Worm (Caenorhabditis elegans) whole organism, L2 larva: ENCODE data around the gene ZK402.1.

ENCODE experiments used
- C34F6.9 ChIP-seq: fragments of 150-350 bp; optimal IDR thresholded peaks from 2 replicates; lab custom pipeline; 2014; ENCODE audit warnings: missing biosample characterization, missing genetic modification characterization
- F13H6.1 ChIP-seq: sonication (generic microtip); optimal IDR thresholded peaks from 2 replicates; lab custom pipeline; 2016; ENCODE audit warnings: missing genetic modification characterization, missing compliant biosample characterization
- R02D3.7 ChIP-seq: fragments of 150-350 bp; optimal IDR thresholded peaks from 2 replicates; lab custom pipeline; 2014; ENCODE audit warnings: missing biosample characterization, missing genetic modification characterization
- ZK546.5 ChIP-seq: sonication (generic microtip); optimal IDR thresholded peaks from 2 replicates; lab custom pipeline; 2017; ENCODE audit warnings: missing biosample characterization, missing genetic modification characterization
- blmp-1 ChIP-seq: sonication (generic microtip); optimal IDR thresholded peaks from 2 replicates; lab custom pipeline; 2017; ENCODE audit warnings: missing genetic modification characterization, mild to moderate bottlenecking, missing compliant biosample characterization, antibody characterized with exemption, moderate library complexity; ENCODE audit not compliant: insufficient read depth
- crh-2 ChIP-seq: sonication (generic microtip); optimal IDR thresholded peaks from 2 replicates; lab custom pipeline; 2017; ENCODE audit warnings: missing biosample characterization, missing genetic modification characterization
- egl-27 ChIP-seq: sonication (generic microtip); optimal IDR thresholded peaks from 3 replicates; lab custom pipeline; 2017; ENCODE audit warnings: missing biosample characterization, missing genetic modification reagents, missing genetic modification characterization
- elt-1 ChIP-seq: fragments of 150-350 bp; optimal IDR thresholded peaks from 2 replicates; lab custom pipeline; 2014; ENCODE audit warnings: missing biosample characterization, missing genetic modification characterization
- elt-3 ChIP-seq: sonication (generic microtip); optimal IDR thresholded peaks from 2 replicates; lab custom pipeline; 2017; ENCODE audit warnings: missing biosample characterization, missing genetic modification characterization
- fos-1 ChIP-seq: fragments of 150-350 bp; optimal IDR thresholded peaks from 2 replicates; lab custom pipeline; 2014; ENCODE audit warnings: missing biosample characterization, missing genetic modification characterization
- gmeb-1 ChIP-seq: fragments of 150-350 bp; optimal IDR thresholded peaks from 2 replicates; lab custom pipeline; 2014; ENCODE audit warnings: missing biosample characterization, missing genetic modification characterization
- lin-13 ChIP-seq: fragments of 150-350 bp; optimal IDR thresholded peaks from 2 replicates; lab custom pipeline; 2014; ENCODE audit warnings: missing biosample characterization, missing genetic modification reagents, missing genetic modification characterization
- lsy-2 ChIP-seq, 2 experiments: fragments of 150-350 bp in 1 of 2; sonication (generic microtip) in 1 of 2; optimal IDR thresholded peaks; 2 replicates each; lab custom pipeline; 2014 to 2017; ENCODE audit warnings: missing biosample characterization in 2 of 2, missing genetic modification characterization in 2 of 2
- mbf-1 ChIP-seq: sonication (generic microtip); optimal IDR thresholded peaks from 2 replicates; lab custom pipeline; 2017; ENCODE audit warnings: missing biosample characterization, missing genetic modification characterization
- mdl-1 ChIP-seq, 2 experiments: fragments of 150-350 bp in 1 of 2; sonication (generic microtip) in 1 of 2; optimal IDR thresholded peaks; 2 replicates each; lab custom pipeline; 2017; ENCODE audit warnings: missing biosample characterization in 2 of 2, missing genetic modification characterization in 2 of 2
- nhr-12 ChIP-seq: fragments of 150-350 bp; optimal IDR thresholded peaks from 2 replicates; lab custom pipeline; 2014; ENCODE audit warnings: missing biosample characterization, missing genetic modification characterization
- nhr-21 ChIP-seq: fragments of 150-350 bp; optimal IDR thresholded peaks from 2 replicates; lab custom pipeline; 2014; ENCODE audit warnings: missing biosample characterization, missing genetic modification characterization
- nhr-23 ChIP-seq: fragments of 150-350 bp; optimal IDR thresholded peaks from 2 replicates; lab custom pipeline; 2014; ENCODE audit warnings: missing biosample characterization, missing genetic modification reagents, missing genetic modification characterization
- nhr-237 ChIP-seq: fragments of 150-350 bp; optimal IDR thresholded peaks from 2 replicates; lab custom pipeline; 2014; ENCODE audit warnings: missing biosample characterization, missing genetic modification characterization
- nhr-25 ChIP-seq: fragments of 150-350 bp; sonication (generic microtip); optimal IDR thresholded peaks from 3 replicates; lab custom pipeline; 2014; ENCODE audit warnings: missing biosample characterization, missing genetic modification characterization
- nhr-6 ChIP-seq: fragments of 150-350 bp; optimal IDR thresholded peaks from 2 replicates; lab custom pipeline; 2014; ENCODE audit warnings: missing biosample characterization, missing genetic modification characterization
- nhr-77 ChIP-seq: fragments of 150-350 bp; optimal IDR thresholded peaks from 2 replicates; lab custom pipeline; 2014; ENCODE audit warnings: missing biosample characterization, missing genetic modification characterization
- peb-1 ChIP-seq: fragments of 150-350 bp; optimal IDR thresholded peaks from 2 replicates; lab custom pipeline; 2014; ENCODE audit warnings: missing biosample characterization, missing genetic modification characterization
- sem-4 ChIP-seq: fragments of 150-350 bp; optimal IDR thresholded peaks from 2 replicates; lab custom pipeline; 2014; ENCODE audit warnings: missing biosample characterization, missing genetic modification reagents, missing genetic modification characterization
- skn-1 ChIP-seq: sonication (generic microtip); optimal IDR thresholded peaks from 2 replicates; lab custom pipeline; 2017; ENCODE audit warnings: missing biosample characterization, missing genetic modification characterization
- sma-3 ChIP-seq: sonication (generic microtip); optimal IDR thresholded peaks from 2 replicates; lab custom pipeline; 2016; ENCODE audit warnings: missing genetic modification reagents, missing genetic modification characterization, missing compliant biosample characterization
- sma-9 ChIP-seq, 2 experiments: fragments of 150-350 bp in 1 of 2; sonication (generic microtip) in 1 of 2; optimal IDR thresholded peaks; 2 replicates each; lab custom pipeline; 2014 to 2016; ENCODE audit warnings: missing genetic modification characterization in 2 of 2, mild to moderate bottlenecking in 1 of 2, missing biosample characterization in 1 of 2, missing compliant biosample characterization in 1 of 2, missing genetic modification reagents in 1 of 2, moderate library complexity in 1 of 2
- snpc-4 ChIP-seq: fragments of 150-350 bp; optimal IDR thresholded peaks from 2 replicates; lab custom pipeline; 2014; ENCODE audit warnings: missing biosample characterization, missing genetic modification characterization
- unc-55 ChIP-seq: fragments of 150-350 bp; sonication (generic microtip); optimal IDR thresholded peaks from 3 replicates; lab custom pipeline; 2014; ENCODE audit warnings: missing biosample characterization, missing genetic modification reagents, missing genetic modification characterization
- zag-1 ChIP-seq: fragments of 150-350 bp; optimal IDR thresholded peaks from 2 replicates; lab custom pipeline; 2014; ENCODE audit warnings: missing biosample characterization, missing genetic modification characterization
- ztf-11 ChIP-seq: sonication (generic microtip); optimal IDR thresholded peaks from 2 replicates; lab custom pipeline; 2017; ENCODE audit warnings: missing biosample characterization, missing genetic modification characterization
- ztf-4 ChIP-seq: fragments of 150-350 bp; optimal IDR thresholded peaks from 2 replicates; lab custom pipeline; 2014; ENCODE audit warnings: missing biosample characterization, missing genetic modification characterization

ZK402.1 gene

DNA sequence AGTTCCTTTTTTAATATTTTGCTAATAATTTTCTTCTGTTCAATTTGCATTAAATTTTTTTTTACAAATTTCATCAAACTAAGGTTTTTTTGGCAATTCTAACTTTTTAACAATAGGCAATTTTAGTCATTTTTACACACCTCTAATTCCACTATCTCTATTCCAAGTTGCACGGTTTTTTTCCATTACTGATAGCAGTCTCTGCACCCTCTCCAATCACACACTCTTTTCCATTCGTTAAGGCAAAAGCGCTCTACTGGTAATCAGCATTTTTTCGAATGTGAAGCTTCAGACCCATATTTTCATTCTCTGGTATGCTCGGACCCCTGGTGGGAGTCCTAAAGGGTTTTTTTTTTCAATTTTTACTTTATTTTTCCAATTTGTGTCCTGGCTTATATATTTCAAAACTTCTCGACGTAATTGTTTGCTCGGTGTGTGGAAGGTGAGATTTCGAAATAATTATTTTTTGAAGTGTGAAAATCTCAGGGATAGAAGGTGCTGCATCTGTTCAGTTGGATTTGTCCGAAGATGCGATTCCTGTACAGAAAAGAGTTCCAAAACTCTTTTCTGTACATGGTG, 12.8 kb downstream of the ZK402.1 start, which contains the start of the genes F19G12.4 and F19G12.8:
TSS of gene F19G12.4 (plus strand) at position 529 of the 579 bp plus-strand sequence.
TSS of gene F19G12.8 (plus strand) at position 545 of the 579 bp plus-strand sequence.
- TF ChIP-seq skn-1 (tag; lab: Kevin White, UChicago) = peak; percentile 27
- no peak for TF ChIP-seq blmp-1 (tag; lab: Kevin White, UChicago)
- no peak for TF ChIP-seq R02D3.7 (tag; lab: Kevin White, UChicago)
- TF ChIP-seq sma-3 (GFP tag; lab: Kevin White, UChicago) = no peak
- TF ChIP-seq ZK546.5 = no peak
- no peak for TF ChIP-seq zag-1 (tag; lab: Kevin White, UChicago)
- TF ChIP-seq C34F6.9 (tag; lab: Kevin White, UChicago) = no peak
- TF ChIP-seq sem-4 (tag; lab: Kevin White, UChicago) = no peak
- no peak for TF ChIP-seq nhr-6 (tag; lab: Kevin White, UChicago)
- TF ChIP-seq sma-9 (GFP tag; optimal IDR thresholded peaks at IDR 0.05; lab: Kevin White, UChicago) = no peak
- TF ChIP-seq sma-9 (tag; optimal IDR thresholded peaks at IDR 0.05; lab: Kevin White, UChicago) = no peak
- TF ChIP-seq lsy-2 (tag; optimal IDR thresholded peaks at IDR 0.05; lab: Kevin White, UChicago) = no peak
- TF ChIP-seq fos-1 (tag; lab: Kevin White, UChicago) = peak; percentile 37
- TF ChIP-seq lin-13 (GFP tag; lab: Kevin White, UChicago) = no peak
- TF ChIP-seq crh-2 = peak; percentile 2
- TF ChIP-seq egl-27 (tag; lab: Kevin White, UChicago) = no peak

ce11 chrX:1419163-1419696, 15.2 kb downstream of the ZK402.1 start, which contains the start of gene F19G12.9:
F19G12.9 (plus strand) TSS chrX:1419213.
- TF ChIP-seq nhr-237 (tag; lab: Kevin White, UChicago) (no peak), unc-55 (no peak), nhr-12 (tag; lab: Kevin White, UChicago) (no peak), elt-3 (no peak), skn-1 (tag; lab: Kevin White, UChicago) (peak; percentile 89)
- TF ChIP-seq, all 48 proteins: peak for 1

DNA sequence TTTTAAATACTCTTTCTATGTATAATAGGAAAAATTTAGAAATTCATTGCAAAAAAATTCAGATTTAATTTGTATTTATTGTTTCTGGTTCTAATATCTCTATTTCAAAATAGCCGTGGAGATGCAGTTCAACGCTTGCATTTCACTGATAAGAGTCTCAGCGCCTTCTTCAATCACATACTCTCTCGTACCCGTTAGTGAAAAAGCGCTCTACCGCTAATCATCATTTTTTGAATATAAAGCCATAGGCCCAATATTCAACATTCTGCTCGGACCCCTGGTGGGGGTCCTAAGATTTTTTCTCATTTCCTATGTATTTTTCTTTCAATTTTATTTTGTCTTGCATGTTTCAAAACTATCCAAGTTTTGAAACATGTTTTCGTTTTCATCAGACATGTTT, 16.5 kb downstream of the ZK402.1 start:
- peak; percentile 99 for TF ChIP-seq skn-1 (tag; lab: Kevin White, UChicago)
- TF ChIP-seq zag-1 (tag; lab: Kevin White, UChicago) = no peak

ce11 chrX:1424509-1424908, 20.4 kb downstream of the ZK402.1 start, which contains the start of gene F19G12.3:
F19G12.3 (plus strand) TSS chrX:1424809.
- TF ChIP-seq zag-1 (tag; lab: Kevin White, UChicago) (no peak), nhr-21 (tag; lab: Kevin White, UChicago) (no peak), snpc-4 (no peak), F13H6.1 (tag; lab: Kevin White, UChicago) (no peak), gmeb-1 (no peak)

DNA sequence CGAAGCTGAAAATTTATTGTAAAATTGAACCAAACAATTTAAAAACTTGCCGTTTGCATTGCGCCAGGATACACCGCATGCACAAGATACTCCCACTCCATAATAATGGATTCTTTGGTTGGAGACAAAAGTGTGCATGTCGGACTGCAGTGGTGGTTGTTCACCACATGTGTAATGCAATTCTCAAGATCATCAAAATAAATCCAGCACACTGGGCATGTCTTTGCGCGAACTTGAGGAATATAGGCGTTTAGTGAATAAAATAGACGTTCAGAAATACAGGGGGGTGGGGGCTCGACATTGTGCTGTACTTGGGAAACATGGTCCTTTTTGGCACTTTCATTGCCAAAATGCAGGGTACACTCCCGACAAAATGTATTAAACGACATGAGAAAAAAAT, 22.4 kb downstream of the ZK402.1 start, which contains the start of gene F19G12.11:
TSS of gene F19G12.11 (minus strand) at position 101 of the 400 bp plus-strand sequence.
- no peak for TF ChIP-seq nhr-25 (tag; lab: Kevin White, UChicago)
- no peak for TF ChIP-seq nhr-23 (tag; lab: Kevin White, UChicago)
- TF ChIP-seq elt-1 = no peak
- no peak for TF ChIP-seq ztf-11 (tag; lab: Kevin White, UChicago)
- no peak for TF ChIP-seq snpc-4
- TF ChIP-seq C34F6.9 (tag; lab: Kevin White, UChicago) = no peak
- no peak for TF ChIP-seq R02D3.7 (tag; lab: Kevin White, UChicago)
- no peak for TF ChIP-seq unc-55
- TF ChIP-seq mdl-1 (tag; optimal IDR thresholded peaks at IDR 0.05; lab: Kevin White, UChicago) = no peak
- no peak for TF ChIP-seq crh-2
- TF ChIP-seq nhr-6 (tag; lab: Kevin White, UChicago) = no peak
- no peak for TF ChIP-seq mbf-1 (tag; lab: Kevin White, UChicago)
- TF ChIP-seq peb-1 (tag; lab: Kevin White, UChicago) = no peak
- TF ChIP-seq ztf-4 (tag; lab: Kevin White, UChicago) = no peak
- no peak for TF ChIP-seq nhr-77 (tag; lab: Kevin White, UChicago)
- TF ChIP-seq, all 48 proteins: peak for 0
